Worm (Caenorhabditis elegans) whole organism, L1 larva: Measurements from ENCODE around the gene F58D12.3.

Experiments used
- ama-1 ChIP-seq: fragments of 150-350 bp; optimal IDR thresholded peaks from 2 replicates; lab custom pipeline; 2014
- blmp-1 ChIP-seq: fragments of 150-350 bp; optimal IDR thresholded peaks from 2 replicates; lab custom pipeline; 2014; ENCODE audit warnings: missing biosample characterization, missing genetic modification characterization
- ceh-88 ChIP-seq: fragments of 200-800 bp; sonication (Bioruptor generic); IDR thresholded peaks from 2 replicates; pipeline ENCODE4 v1.3.6; 2022; ENCODE audit warnings: missing genetic modification characterization, missing compliant biosample characterization
- fkh-4 ChIP-seq: sonication (generic microtip); optimal IDR thresholded peaks from 2 replicates; lab custom pipeline; 2016; ENCODE audit warnings: missing compliant biosample characterization, missing genetic modification characterization, borderline replicate concordance
- lsy-2 ChIP-seq, 2 experiments: fragments of 150-350 bp; optimal IDR thresholded peaks; 2 replicates each; lab custom pipeline; 2014; ENCODE audit warnings: missing biosample characterization in 2 of 2, missing genetic modification characterization in 2 of 2
- nhr-11 ChIP-seq: fragments of 150-350 bp; optimal IDR thresholded peaks from 2 replicates; lab custom pipeline; 2014; ENCODE audit warnings: missing biosample characterization, missing genetic modification characterization
- nhr-77 ChIP-seq: fragments of 150-350 bp; optimal IDR thresholded peaks from 2 replicates; lab custom pipeline; 2014; ENCODE audit warnings: missing biosample characterization, missing genetic modification characterization
- snpc-4 ChIP-seq: fragments of 150-350 bp; optimal IDR thresholded peaks from 2 replicates; lab custom pipeline; 2014; ENCODE audit warnings: missing biosample characterization, missing genetic modification characterization

ce11 chrV:14079501-14079900, 21.9 kb downstream of the F58D12.3 start, which contains the start of gene D1086.6:
- TF ChIP-seq snpc-4 (tag; lab: Kevin White, UChicago) (no peak), fkh-4 (tag; lab: Kevin White, UChicago) (no peak), blmp-1 (no peak), nhr-77 (tag; lab: Kevin White, UChicago) (no peak), ama-1 (no peak), nhr-11 (tag; lab: Kevin White, UChicago) (no peak), lsy-2 (tag; optimal IDR thresholded peaks at IDR 0.05; lab: Kevin White, UChicago) (no peak), ceh-88 (GFP tag; lab: Robert Waterston, UW) (no peak)
